Worm (Caenorhabditis elegans) whole organism, L2 larva: ENCODE measurements around the gene srx-51.

Experiments used
- C34F6.9 ChIP-seq: fragments of 150-350 bp; optimal IDR thresholded peaks from 2 replicates; lab custom pipeline; 2014; ENCODE audit warnings: missing biosample characterization, missing genetic modification characterization
- F13H6.1 ChIP-seq: sonication (generic microtip); optimal IDR thresholded peaks from 2 replicates; lab custom pipeline; 2016; ENCODE audit warnings: missing genetic modification characterization, missing compliant biosample characterization
- R02D3.7 ChIP-seq: fragments of 150-350 bp; optimal IDR thresholded peaks from 2 replicates; lab custom pipeline; 2014; ENCODE audit warnings: missing biosample characterization, missing genetic modification characterization
- Y55F3AM.14 ChIP-seq: fragments of 200-800 bp; sonication (Bioruptor generic); optimal IDR thresholded peaks from 2 replicates; lab custom pipeline; 2018; ENCODE audit warnings: mild to moderate bottlenecking, missing genetic modification characterization, missing compliant biosample characterization
- ZK546.5 ChIP-seq: sonication (generic microtip); optimal IDR thresholded peaks from 2 replicates; lab custom pipeline; 2017; ENCODE audit warnings: missing biosample characterization, missing genetic modification characterization
- alr-1 ChIP-seq: fragments of 150-350 bp; optimal IDR thresholded peaks from 2 replicates; lab custom pipeline; 2014; ENCODE audit warnings: missing biosample characterization, missing genetic modification characterization
- aly-2 ChIP-seq: fragments of 150-350 bp; optimal IDR thresholded peaks from 2 replicates; lab custom pipeline; 2014; ENCODE audit warnings: missing biosample characterization, missing genetic modification characterization
- ama-1 ChIP-seq: fragments of 150-350 bp; optimal IDR thresholded peaks from 2 replicates; lab custom pipeline; 2018; ENCODE audit warnings: inconsistent platforms
- ceh-16 ChIP-seq: fragments of 150-350 bp; optimal IDR thresholded peaks from 2 replicates; lab custom pipeline; 2014; ENCODE audit warnings: missing biosample characterization, missing genetic modification characterization
- crh-2 ChIP-seq: sonication (generic microtip); optimal IDR thresholded peaks from 2 replicates; lab custom pipeline; 2017; ENCODE audit warnings: missing biosample characterization, missing genetic modification characterization
- egl-27 ChIP-seq: sonication (generic microtip); optimal IDR thresholded peaks from 3 replicates; lab custom pipeline; 2017; ENCODE audit warnings: missing biosample characterization, missing genetic modification reagents, missing genetic modification characterization
- elt-1 ChIP-seq: fragments of 150-350 bp; optimal IDR thresholded peaks from 2 replicates; lab custom pipeline; 2014; ENCODE audit warnings: missing biosample characterization, missing genetic modification characterization
- elt-3 ChIP-seq: sonication (generic microtip); optimal IDR thresholded peaks from 2 replicates; lab custom pipeline; 2017; ENCODE audit warnings: missing biosample characterization, missing genetic modification characterization
- fos-1 ChIP-seq: fragments of 150-350 bp; optimal IDR thresholded peaks from 2 replicates; lab custom pipeline; 2014; ENCODE audit warnings: missing biosample characterization, missing genetic modification characterization
- gmeb-1 ChIP-seq: fragments of 150-350 bp; optimal IDR thresholded peaks from 2 replicates; lab custom pipeline; 2014; ENCODE audit warnings: missing biosample characterization, missing genetic modification characterization
- lin-11 ChIP-seq: fragments of 150-350 bp; sonication (generic microtip); optimal IDR thresholded peaks from 2 replicates; lab custom pipeline; 2014; ENCODE audit warnings: missing biosample characterization, missing genetic modification characterization, inconsistent platforms, mixed read lengths
- lin-39 ChIP-seq: fragments of 150-350 bp; optimal IDR thresholded peaks from 2 replicates; lab custom pipeline; 2014; ENCODE audit warnings: missing biosample characterization, missing genetic modification reagents, missing genetic modification characterization
- mab-5 ChIP-seq: fragments of 150-350 bp; optimal IDR thresholded peaks from 2 replicates; lab custom pipeline; 2014; ENCODE audit warnings: missing biosample characterization, missing genetic modification characterization
- mbf-1 ChIP-seq: sonication (generic microtip); optimal IDR thresholded peaks from 2 replicates; lab custom pipeline; 2017; ENCODE audit warnings: missing biosample characterization, missing genetic modification characterization
- mdl-1 ChIP-seq, 2 experiments: fragments of 150-350 bp in 1 of 2; sonication (generic microtip) in 1 of 2; optimal IDR thresholded peaks; 2 replicates each; lab custom pipeline; 2017; ENCODE audit warnings: missing biosample characterization in 2 of 2, missing genetic modification characterization in 2 of 2
- nhr-11 ChIP-seq: fragments of 150-350 bp; optimal IDR thresholded peaks from 2 replicates; lab custom pipeline; 2014; ENCODE audit warnings: missing biosample characterization, missing genetic modification characterization
- nhr-12 ChIP-seq: fragments of 150-350 bp; optimal IDR thresholded peaks from 2 replicates; lab custom pipeline; 2014; ENCODE audit warnings: missing biosample characterization, missing genetic modification characterization
- nhr-129 ChIP-seq: fragments of 150-350 bp; optimal IDR thresholded peaks from 2 replicates; lab custom pipeline; 2014; ENCODE audit warnings: missing biosample characterization, missing genetic modification characterization
- nhr-21 ChIP-seq: fragments of 150-350 bp; optimal IDR thresholded peaks from 2 replicates; lab custom pipeline; 2014; ENCODE audit warnings: missing biosample characterization, missing genetic modification characterization
- nhr-237 ChIP-seq: fragments of 150-350 bp; optimal IDR thresholded peaks from 2 replicates; lab custom pipeline; 2014; ENCODE audit warnings: missing biosample characterization, missing genetic modification characterization
- nhr-6 ChIP-seq: fragments of 150-350 bp; optimal IDR thresholded peaks from 2 replicates; lab custom pipeline; 2014; ENCODE audit warnings: missing biosample characterization, missing genetic modification characterization
- nhr-77 ChIP-seq: fragments of 150-350 bp; optimal IDR thresholded peaks from 2 replicates; lab custom pipeline; 2014; ENCODE audit warnings: missing biosample characterization, missing genetic modification characterization
- peb-1 ChIP-seq: fragments of 150-350 bp; optimal IDR thresholded peaks from 2 replicates; lab custom pipeline; 2014; ENCODE audit warnings: missing biosample characterization, missing genetic modification characterization
- sem-4 ChIP-seq: fragments of 150-350 bp; optimal IDR thresholded peaks from 2 replicates; lab custom pipeline; 2014; ENCODE audit warnings: missing biosample characterization, missing genetic modification reagents, missing genetic modification characterization
- skn-1 ChIP-seq: sonication (generic microtip); optimal IDR thresholded peaks from 2 replicates; lab custom pipeline; 2017; ENCODE audit warnings: missing biosample characterization, missing genetic modification characterization
- sma-3 ChIP-seq: sonication (generic microtip); optimal IDR thresholded peaks from 2 replicates; lab custom pipeline; 2016; ENCODE audit warnings: missing genetic modification reagents, missing genetic modification characterization, missing compliant biosample characterization
- sma-9 ChIP-seq, 2 experiments: fragments of 150-350 bp in 1 of 2; sonication (generic microtip) in 1 of 2; optimal IDR thresholded peaks; 2 replicates each; lab custom pipeline; 2014 to 2016; ENCODE audit warnings: missing genetic modification characterization in 2 of 2, mild to moderate bottlenecking in 1 of 2, missing biosample characterization in 1 of 2, missing compliant biosample characterization in 1 of 2, missing genetic modification reagents in 1 of 2, moderate library complexity in 1 of 2
- snpc-4 ChIP-seq: fragments of 150-350 bp; optimal IDR thresholded peaks from 2 replicates; lab custom pipeline; 2014; ENCODE audit warnings: missing biosample characterization, missing genetic modification characterization
- unc-39 ChIP-seq: fragments of 150-350 bp; optimal IDR thresholded peaks from 2 replicates; lab custom pipeline; 2014; ENCODE audit warnings: missing biosample characterization, missing genetic modification characterization
- zag-1 ChIP-seq: fragments of 150-350 bp; optimal IDR thresholded peaks from 2 replicates; lab custom pipeline; 2014; ENCODE audit warnings: missing biosample characterization, missing genetic modification characterization
- ztf-4 ChIP-seq: fragments of 150-350 bp; optimal IDR thresholded peaks from 2 replicates; lab custom pipeline; 2014; ENCODE audit warnings: missing biosample characterization, missing genetic modification characterization

Gene srx-51

ce11 chrV:15306745-15307144 lies 25.0 kb downstream of the srx-51 start, which contains the start of gene T26H8.4:
T26H8.4 (minus strand) TSS chrV:15306845.
- TF ChIP-seq nhr-21 (tag; lab: Kevin White, UChicago) (no peak), nhr-6 (tag; lab: Kevin White, UChicago) (no peak), sma-3 (no peak), mbf-1 (tag; lab: Kevin White, UChicago) (no peak), ZK546.5 (no peak), nhr-11 (tag; lab: Kevin White, UChicago) (no peak), nhr-129 (tag; lab: Kevin White, UChicago) (no peak), alr-1 (no peak), mab-5 (tag; lab: Kevin White, UChicago) (no peak), nhr-237 (tag; lab: Kevin White, UChicago) (no peak), skn-1 (tag; lab: Kevin White, UChicago) (no peak), ama-1 (no peak), nhr-77 (tag; lab: Kevin White, UChicago) (no peak), crh-2 (tag; lab: Kevin White, UChicago) (no peak), mdl-1 (tag; optimal IDR thresholded peaks at IDR 0.05; lab: Kevin White, UChicago) (no peak), zag-1 (tag; lab: Kevin White, UChicago) (no peak), ztf-4 (tag; lab: Kevin White, UChicago) (no peak)

DNA sequence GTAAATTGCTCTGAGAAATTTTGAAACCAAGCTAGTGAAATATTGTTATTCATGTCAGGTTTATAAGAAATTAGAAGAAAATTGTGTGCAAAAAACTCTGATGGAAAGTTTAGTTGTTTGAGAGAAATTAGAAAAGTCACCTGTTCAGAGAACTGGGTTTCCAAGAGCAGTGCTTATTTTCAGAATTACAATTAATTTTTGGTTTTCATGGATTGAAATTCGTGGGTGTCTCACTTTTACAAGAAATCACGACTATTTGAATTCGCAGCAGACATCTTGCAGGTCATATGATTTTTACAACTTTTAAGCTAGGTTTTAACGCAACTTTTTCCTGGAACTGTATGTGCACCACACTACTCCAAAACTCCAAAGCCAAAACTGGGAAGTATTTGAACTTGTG lies 27.3 kb downstream of the srx-51 start, which contains the start of gene srz-10:
Gene srz-10 (minus strand): TSS at position 88 of the 400 bp plus-strand sequence.
- no peak for TF ChIP-seq snpc-4 (tag; lab: Kevin White, UChicago)
- TF ChIP-seq sma-3 = no peak
- TF ChIP-seq nhr-6 (tag; lab: Kevin White, UChicago) = no peak
- TF ChIP-seq lin-11 = no peak
- no peak for TF ChIP-seq mab-5 (tag; lab: Kevin White, UChicago)

- TF ChIP-seq crh-2 (tag; lab: Kevin White, UChicago) (no peak), C34F6.9 (tag; lab: Kevin White, UChicago) (no peak)
Observed at ce11 chrV:15310780-15311179, 29.1 kb downstream of the srx-51 start, which contains the start of gene irld-62. irld-62 (plus strand) TSS chrV:15311080.

ce11 chrV:15313529-15313928 lies 31.8 kb downstream of the srx-51 start:
- TF ChIP-seq nhr-12 (tag; lab: Kevin White, UChicago) (no peak), R02D3.7 (tag; lab: Kevin White, UChicago) (no peak), nhr-21 (tag; lab: Kevin White, UChicago) (no peak), nhr-129 (tag; lab: Kevin White, UChicago) (no peak), ceh-16 (no peak), elt-1 (no peak)
- TF ChIP-seq, all 48 proteins: peak for 0

ce11 chrV:15315827-15316527 lies 34.3 kb downstream of the srx-51 start, which contains the start of the genes srt-22 and nhr-246:
srt-22 (minus strand) TSS chrV:15315927.
nhr-246 (plus strand) TSS chrV:15316477.
- no peak for TF ChIP-seq lin-39 (tag; lab: Kevin White, UChicago)
- TF ChIP-seq C34F6.9 (tag; lab: Kevin White, UChicago) = no peak
- TF ChIP-seq gmeb-1 (tag; lab: Kevin White, UChicago) = no peak
- no peak for TF ChIP-seq Y55F3AM.14
- no peak for TF ChIP-seq nhr-21 (tag; lab: Kevin White, UChicago)
- no peak for TF ChIP-seq zag-1 (tag; lab: Kevin White, UChicago)
- no peak for TF ChIP-seq elt-3 (tag; lab: Kevin White, UChicago)
- TF ChIP-seq nhr-77 (tag; lab: Kevin White, UChicago) = no peak
- TF ChIP-seq aly-2 (tag; lab: Kevin White, UChicago) = no peak
- TF ChIP-seq sma-3 = no peak
- TF ChIP-seq crh-2 (tag; lab: Kevin White, UChicago) = no peak
- TF ChIP-seq nhr-12 (tag; lab: Kevin White, UChicago) = no peak
- TF ChIP-seq skn-1 (tag; lab: Kevin White, UChicago) = no peak
- no peak for TF ChIP-seq nhr-237 (tag; lab: Kevin White, UChicago)
- no peak for TF ChIP-seq peb-1 (tag; lab: Kevin White, UChicago)
- TF ChIP-seq mbf-1 (tag; lab: Kevin White, UChicago) = no peak
- no peak for TF ChIP-seq unc-39
- TF ChIP-seq nhr-129 (tag; lab: Kevin White, UChicago) = no peak

DNA sequence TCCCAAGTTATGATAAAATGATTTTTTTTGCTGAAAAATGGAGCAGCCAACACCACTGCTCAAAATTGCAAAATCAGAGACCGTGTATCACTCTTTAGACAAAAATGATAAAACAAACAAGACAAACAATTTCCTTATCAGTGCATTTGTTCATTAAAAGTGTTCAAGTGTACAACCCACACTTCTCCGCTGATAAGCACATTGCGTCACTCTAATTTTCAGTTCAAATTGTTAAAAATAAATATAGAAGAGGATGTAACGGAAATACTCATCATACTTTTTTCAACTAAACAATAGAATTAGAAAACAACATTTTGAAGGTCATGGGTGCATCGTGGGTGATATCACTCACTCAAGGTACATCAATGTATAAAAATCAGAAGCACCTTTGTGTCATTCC lies 36.9 kb downstream of the srx-51 start, which contains the start of gene nhr-291:
Gene nhr-291 (plus strand): TSS at position 324 of the 400 bp plus-strand sequence.
- TF ChIP-seq crh-2 (tag; lab: Kevin White, UChicago) (peak; percentile 34), F13H6.1 (tag; lab: Kevin White, UChicago) (no peak), sma-9 (GFP tag; optimal IDR thresholded peaks at IDR 0.05; lab: Kevin White, UChicago) (peak; percentile 79), sma-9 (tag; optimal IDR thresholded peaks at IDR 0.05; lab: Kevin White, UChicago) (no peak), egl-27 (tag; lab: Kevin White, UChicago) (peak; percentile 35), mdl-1 (tag; optimal IDR thresholded peaks at IDR 0.05; lab: Kevin White, UChicago) (no peak), gmeb-1 (tag; lab: Kevin White, UChicago) (peak; percentile 42), fos-1 (tag; lab: Kevin White, UChicago) (peak; percentile 99), sem-4 (tag; lab: Kevin White, UChicago) (no peak), sma-3 (peak; percentile 11)
